Worm (Caenorhabditis elegans) whole organism, mixed stage, embryonic: ENCODE results near the gene twk-33.

Experiments
- bed-3 ChIP-seq: fragments of 200-800 bp; sonication (Bioruptor generic); optimal IDR thresholded peaks from 3 replicates; lab custom pipeline; 2018; ENCODE audit warnings: mild to moderate bottlenecking, missing genetic modification characterization, moderate library complexity, missing compliant biosample characterization
- ceh-39 ChIP-seq: fragments of 150-350 bp; optimal IDR thresholded peaks from 2 replicates; lab custom pipeline; 2014; ENCODE audit warnings: missing biosample characterization, missing genetic modification characterization
- drap-1 ChIP-seq: fragments of 200-800 bp; sonication (Bioruptor generic); optimal IDR thresholded peaks from 3 replicates; lab custom pipeline; 2018; ENCODE audit warnings: mild to moderate bottlenecking, missing genetic modification characterization, missing compliant biosample characterization
- lin-13 ChIP-seq: fragments of 150-350 bp; optimal IDR thresholded peaks from 2 replicates; lab custom pipeline; 2014; ENCODE audit warnings: missing biosample characterization, missing genetic modification characterization
- lin-32 ChIP-seq: fragments of 200-800 bp; sonication (Bioruptor generic); optimal IDR thresholded peaks from 2 replicates; lab custom pipeline; 2018; ENCODE audit warnings: mild to moderate bottlenecking, missing genetic modification characterization, missing compliant biosample characterization
- mep-1 ChIP-seq: fragments of 150-350 bp; optimal IDR thresholded peaks from 2 replicates; lab custom pipeline; 2017; ENCODE audit warnings: missing biosample characterization, missing genetic modification reagents, missing genetic modification characterization, inconsistent platforms
- nhr-237 ChIP-seq: fragments of 150-350 bp; optimal IDR thresholded peaks from 2 replicates; lab custom pipeline; 2014; ENCODE audit warnings: missing biosample characterization, missing genetic modification characterization
- nhr-28 ChIP-seq: fragments of 150-350 bp; optimal IDR thresholded peaks from 2 replicates; lab custom pipeline; 2014; ENCODE audit warnings: missing biosample characterization, missing genetic modification characterization
- pha-4 ChIP-seq: fragments of 150-350 bp; optimal IDR thresholded peaks from 2 replicates; lab custom pipeline; 2018; ENCODE audit warnings: missing biosample characterization, missing genetic modification reagents, missing genetic modification characterization
- snpc-4 ChIP-seq: fragments of 150-350 bp; optimal IDR thresholded peaks from 2 replicates; lab custom pipeline; 2014; ENCODE audit warnings: missing biosample characterization, missing genetic modification characterization
- unc-120 ChIP-seq: sonication (generic microtip); optimal IDR thresholded peaks from 2 replicates; lab custom pipeline; 2017; ENCODE audit warnings: missing genetic modification characterization, missing compliant biosample characterization; ENCODE audit not compliant: poor library complexity, severe bottlenecking
- unc-39 ChIP-seq: fragments of 150-350 bp; optimal IDR thresholded peaks from 2 replicates; lab custom pipeline; 2014; ENCODE audit warnings: missing biosample characterization, missing genetic modification characterization

ce11 chrV:17683290-17683689, 30.9 kb downstream of the twk-33 start:
- no peak for TF ChIP-seq lin-13 (tag; lab: Kevin White, UChicago)
- TF ChIP-seq pha-4 (tag; lab: Kevin White, UChicago) = no peak
- TF ChIP-seq bed-3 = no peak
- no peak for TF ChIP-seq snpc-4 (tag; lab: Kevin White, UChicago)
- TF ChIP-seq nhr-28 = no peak
- no peak for TF ChIP-seq mep-1 (tag; lab: Kevin White, UChicago)
- no peak for TF ChIP-seq unc-39
- no peak for TF ChIP-seq lin-32 (GFP tag; lab: Kevin White, UChicago)
- no peak for TF ChIP-seq nhr-237 (tag; lab: Kevin White, UChicago)
- no peak for TF ChIP-seq unc-120 (tag; lab: Kevin White, UChicago)
- TF ChIP-seq drap-1 = no peak
- TF ChIP-seq ceh-39 = no peak
